Fruit fly (Drosophila melanogaster) whole organism, prepupa: Measurements from ENCODE around the gene CG43131.

ENCODE experiments used
- CG10631 ChIP-seq: fragments of 200-800 bp; sonication (Bioruptor generic); optimal IDR thresholded peaks from 2 replicates; lab custom pipeline; 2016; ENCODE audit warnings: missing biosample characterization, missing genetic modification characterization
- CG10669 ChIP-seq: fragments of 200-800 bp; sonication (Bioruptor generic); optimal IDR thresholded peaks from 3 replicates; lab custom pipeline; 2018; ENCODE audit warnings: missing biosample characterization, mild to moderate bottlenecking, missing genetic modification characterization, moderate library complexity
- CG11294 ChIP-seq: fragments of 200-800 bp; sonication (Bioruptor generic); IDR thresholded peaks from 2 replicates; pipeline ENCODE4 v1.3.6; 2022; ENCODE audit warnings: missing biosample characterization, missing genetic modification characterization
- CG11762 ChIP-seq: fragments of 200-800 bp; sonication (Bioruptor generic); optimal IDR thresholded peaks from 3 replicates; lab custom pipeline; 2016; ENCODE audit warnings: missing biosample characterization, missing genetic modification characterization; ENCODE audit not compliant: insufficient read depth
- CG11902 ChIP-seq: fragments of 200-800 bp; sonication (Bioruptor generic); optimal IDR thresholded peaks from 3 replicates; lab custom pipeline; 2016; ENCODE audit warnings: missing biosample characterization, missing genetic modification characterization
- CG15336 ChIP-seq: fragments of 200-800 bp; sonication (Bioruptor generic); IDR thresholded peaks from 2 replicates; pipeline ENCODE4 v1.3.6; 2022; ENCODE audit warnings: missing biosample characterization, missing genetic modification characterization
- CG1621 ChIP-seq: fragments of 200-800 bp; sonication (Bioruptor generic); optimal IDR thresholded peaks from 3 replicates; lab custom pipeline; 2018; ENCODE audit warnings: missing biosample characterization, mild to moderate bottlenecking, missing genetic modification characterization
- CG16779 ChIP-seq: fragments of 200-800 bp; sonication (Bioruptor generic); optimal IDR thresholded peaks from 3 replicates; lab custom pipeline; 2017; ENCODE audit warnings: missing biosample characterization, mild to moderate bottlenecking, missing genetic modification characterization
- CG3032 ChIP-seq: fragments of 200-800 bp; optimal IDR thresholded peaks from 2 replicates; lab custom pipeline; 2019; ENCODE audit warnings: missing biosample characterization, mild to moderate bottlenecking, missing genetic modification characterization, moderate library complexity
- CG31627 ChIP-seq: fragments of 200-800 bp; sonication (Bioruptor generic); optimal IDR thresholded peaks from 3 replicates; lab custom pipeline; 2016; ENCODE audit warnings: missing biosample characterization, missing genetic modification characterization
- CG32006 ChIP-seq: fragments of 200-800 bp; sonication (Bioruptor generic); optimal IDR thresholded peaks from 3 replicates; lab custom pipeline; 2017; ENCODE audit warnings: missing biosample characterization, mild to moderate bottlenecking, missing genetic modification characterization
- CG34406 ChIP-seq: fragments of 200-800 bp; sonication (Bioruptor generic); optimal IDR thresholded peaks from 3 replicates; lab custom pipeline; 2016; ENCODE audit warnings: missing biosample characterization, missing genetic modification characterization
- CG3919 ChIP-seq: fragments of 200-800 bp; sonication (Bioruptor generic); optimal IDR thresholded peaks from 3 replicates; lab custom pipeline; 2016; ENCODE audit warnings: missing biosample characterization, missing genetic modification characterization
- CG4318 ChIP-seq: fragments of 200-800 bp; sonication (Bioruptor generic); optimal IDR thresholded peaks from 3 replicates; lab custom pipeline; 2017; ENCODE audit warnings: missing biosample characterization, mild to moderate bottlenecking, missing genetic modification characterization
- CG6163 ChIP-seq: fragments of 200-800 bp; sonication (Bioruptor generic); IDR thresholded peaks from 3 replicates; pipeline ENCODE4 v1.3.6; 2022; ENCODE audit warnings: missing biosample characterization, missing genetic modification characterization
- CG6276 ChIP-seq: fragments of 200-800 bp; sonication (Bioruptor generic); optimal IDR thresholded peaks from 2 replicates; lab custom pipeline; 2017; ENCODE audit warnings: missing biosample characterization, mild to moderate bottlenecking, missing genetic modification characterization
- CG6792 ChIP-seq: fragments of 200-800 bp; sonication (Bioruptor generic); optimal IDR thresholded peaks from 3 replicates; lab custom pipeline; 2016; ENCODE audit warnings: missing biosample characterization, missing genetic modification characterization
- CG6808 ChIP-seq: fragments of 200-800 bp; sonication (Bioruptor generic); optimal IDR thresholded peaks from 3 replicates; lab custom pipeline; 2017; ENCODE audit warnings: missing biosample characterization, missing genetic modification characterization, mild to moderate bottlenecking, moderate library complexity, missing genetic modification reagents
- CG6854 ChIP-seq: fragments of 200-800 bp; sonication (Bioruptor generic); optimal IDR thresholded peaks from 2 replicates; lab custom pipeline; 2017; ENCODE audit warnings: missing biosample characterization, mild to moderate bottlenecking, missing genetic modification characterization
- CG7368 ChIP-seq: fragments of 200-800 bp; sonication (Bioruptor generic); optimal IDR thresholded peaks from 3 replicates; lab custom pipeline; 2016; ENCODE audit warnings: missing biosample characterization, missing genetic modification characterization
- CG9139 ChIP-seq: fragments of 200-800 bp; sonication (Bioruptor generic); optimal IDR thresholded peaks from 3 replicates; lab custom pipeline; 2017; ENCODE audit warnings: missing biosample characterization, mild to moderate bottlenecking, missing genetic modification characterization
- Eip75B ChIP-seq: fragments of 200-800 bp; sonication (Bioruptor generic); optimal IDR thresholded peaks from 3 replicates; lab custom pipeline; 2016; ENCODE audit warnings: missing biosample characterization, missing genetic modification characterization
- Eip93F ChIP-seq: fragments of 200-800 bp; sonication (Bioruptor generic); optimal IDR thresholded peaks from 2 replicates; lab custom pipeline; 2016; ENCODE audit warnings: missing biosample characterization, mild to moderate bottlenecking, missing genetic modification characterization
- Ets21C ChIP-seq: fragments of 200-800 bp; sonication (Bioruptor generic); optimal IDR thresholded peaks from 3 replicates; lab custom pipeline; 2016; ENCODE audit warnings: missing biosample characterization, missing genetic modification characterization
- Ets96B ChIP-seq: fragments of 200-800 bp; optimal IDR thresholded peaks from 2 replicates; lab custom pipeline; 2019; ENCODE audit warnings: missing biosample characterization, mild to moderate bottlenecking, missing genetic modification characterization, moderate library complexity
- Hr38 ChIP-seq: sonication (Bioruptor generic); optimal IDR thresholded peaks from 2 replicates; lab custom pipeline; 2016; ENCODE audit warnings: missing biosample characterization, missing genetic modification characterization
- Hr39 ChIP-seq: fragments of 200-800 bp; sonication (Bioruptor generic); optimal IDR thresholded peaks from 2 replicates; lab custom pipeline; 2016; ENCODE audit warnings: missing biosample characterization, missing genetic modification characterization
- Met ChIP-seq: fragments of 200-800 bp; sonication (Bioruptor generic); optimal IDR thresholded peaks from 3 replicates; lab custom pipeline; 2016; ENCODE audit warnings: missing biosample characterization, missing genetic modification characterization
- OdsH ChIP-seq: fragments of 200-800 bp; sonication (Bioruptor generic); optimal IDR thresholded peaks from 3 replicates; lab custom pipeline; 2016; ENCODE audit warnings: missing biosample characterization, missing genetic modification characterization
- Smox ChIP-seq: fragments of 200-800 bp; sonication (Bioruptor generic); optimal IDR thresholded peaks from 3 replicates; lab custom pipeline; 2016; ENCODE audit warnings: missing biosample characterization, missing genetic modification characterization
- Sox14 ChIP-seq: fragments of 200-800 bp; sonication (Bioruptor generic); optimal IDR thresholded peaks from 3 replicates; lab custom pipeline; 2016; ENCODE audit warnings: missing biosample characterization, missing genetic modification characterization
- Sox15 ChIP-seq: fragments of 200-800 bp; sonication (Bioruptor generic); optimal IDR thresholded peaks from 3 replicates; lab custom pipeline; 2016; ENCODE audit warnings: missing biosample characterization, missing genetic modification characterization
- acj6 ChIP-seq: fragments of 200-800 bp; sonication (Bioruptor generic); optimal IDR thresholded peaks from 3 replicates; lab custom pipeline; 2016; ENCODE audit warnings: missing biosample characterization, missing genetic modification characterization
- cyc ChIP-seq: fragments of 200-800 bp; sonication (Bioruptor generic); optimal IDR thresholded peaks from 3 replicates; lab custom pipeline; 2016; ENCODE audit warnings: missing biosample characterization, missing genetic modification characterization
- dac ChIP-seq: fragments of 200-800 bp; sonication (Bioruptor generic); optimal IDR thresholded peaks from 2 replicates; lab custom pipeline; 2017; ENCODE audit warnings: missing biosample characterization, mild to moderate bottlenecking, missing genetic modification characterization
- dsx ChIP-seq: fragments of 200-800 bp; optimal IDR thresholded peaks from 3 replicates; lab custom pipeline; 2019; ENCODE audit warnings: missing biosample characterization, mild to moderate bottlenecking, missing genetic modification characterization, moderate library complexity; ENCODE audit not compliant: poor library complexity, severe bottlenecking
- eg ChIP-seq: fragments of 200-800 bp; sonication (Bioruptor generic); IDR thresholded peaks from 3 replicates; pipeline ENCODE4 v1.3.6; 2022; ENCODE audit warnings: missing biosample characterization, missing genetic modification characterization
- esn ChIP-seq: fragments of 200-800 bp; sonication (Bioruptor generic); optimal IDR thresholded peaks from 2 replicates; lab custom pipeline; 2016; ENCODE audit warnings: missing biosample characterization, mild to moderate bottlenecking, missing genetic modification characterization, moderate library complexity
- fd59A ChIP-seq: fragments of 200-800 bp; sonication (Bioruptor generic); optimal IDR thresholded peaks from 2 replicates; lab custom pipeline; 2017; ENCODE audit warnings: missing biosample characterization, mild to moderate bottlenecking, missing genetic modification characterization, missing genetic modification reagents
- fd85E ChIP-seq: fragments of 200-800 bp; sonication (Bioruptor generic); optimal IDR thresholded peaks from 3 replicates; lab custom pipeline; 2016; ENCODE audit warnings: missing biosample characterization, missing genetic modification characterization
- fkh ChIP-seq: fragments of 200-800 bp; sonication (Bioruptor generic); optimal IDR thresholded peaks from 3 replicates; lab custom pipeline; 2017; ENCODE audit warnings: missing biosample characterization, mild to moderate bottlenecking, missing genetic modification characterization, moderate library complexity
- lz ChIP-seq: fragments of 200-800 bp; sonication (Bioruptor generic); optimal IDR thresholded peaks from 3 replicates; lab custom pipeline; 2016; ENCODE audit warnings: missing biosample characterization, missing genetic modification characterization
- net ChIP-seq: fragments of 200-800 bp; sonication (Bioruptor generic); optimal IDR thresholded peaks from 3 replicates; lab custom pipeline; 2016; ENCODE audit warnings: missing biosample characterization, missing genetic modification characterization
- pdm3 ChIP-seq: fragments of 200-800 bp; sonication (Bioruptor generic); optimal IDR thresholded peaks from 3 replicates; lab custom pipeline; 2016; ENCODE audit warnings: missing biosample characterization, missing genetic modification characterization
- salr ChIP-seq, 2 experiments: fragments of 200-800 bp; sonication (Bioruptor generic); optimal IDR thresholded peaks; 3 replicates each; lab custom pipeline; 2016 to 2018; ENCODE audit warnings: missing biosample characterization in 2 of 2, missing genetic modification characterization in 2 of 2, mild to moderate bottlenecking in 1 of 2
- ss ChIP-seq, 2 experiments: fragments of 200-800 bp; sonication (Bioruptor generic); optimal IDR thresholded peaks; 2 replicates in 1 of 2; 3 replicates in 1 of 2; lab custom pipeline; 2017 to 2018; ENCODE audit warnings: mild to moderate bottlenecking in 2 of 2, missing biosample characterization in 2 of 2, missing genetic modification characterization in 2 of 2, moderate library complexity in 1 of 2
- svp ChIP-seq: fragments of 200-800 bp; sonication (Bioruptor generic); peaks from one replicate; lab custom pipeline; 2016; ENCODE audit warnings: missing biosample characterization, missing genetic modification characterization
- topi ChIP-seq: fragments of 200-800 bp; sonication (Bioruptor generic); optimal IDR thresholded peaks from 3 replicates; lab custom pipeline; 2016; ENCODE audit warnings: missing biosample characterization, missing genetic modification characterization
- vri ChIP-seq: fragments of 200-800 bp; sonication (Bioruptor generic); optimal IDR thresholded peaks from 3 replicates; lab custom pipeline; 2016; ENCODE audit warnings: missing biosample characterization, mild to moderate bottlenecking, missing genetic modification characterization

The CG43131 gene

DNA sequence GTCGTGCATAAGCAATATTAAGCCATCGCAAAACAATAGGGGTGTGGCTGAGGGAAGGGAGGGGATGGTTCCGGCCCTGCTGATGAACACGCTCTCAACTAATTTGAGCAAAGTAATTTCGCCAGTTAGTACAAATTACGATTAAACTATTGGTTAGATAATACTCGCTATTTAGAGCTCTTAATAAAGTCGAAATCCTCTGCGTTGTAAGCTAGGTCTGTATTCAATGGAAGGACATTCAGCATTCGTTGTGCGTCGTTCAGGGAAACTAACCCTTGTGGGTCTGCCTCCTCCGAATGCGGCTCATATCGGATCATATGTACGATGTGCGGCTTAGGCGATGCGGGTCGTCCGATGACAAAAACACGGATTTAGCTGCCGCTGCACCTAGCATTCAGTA is 3.4 kb upstream of the CG43131 start (continued):
- TF ChIP-seq CG6163 (GFP tag; lab: Robert Waterston, UW) (peak; percentile 37; the same call in 2 of the 3 replicates), Met (GFP tag; lab: Kevin White, UChicago) (peak; percentile 11), lz (no peak), eg (0 out of 3 replicates have a peak, but pooled peaks have one; percentile 9), topi (GFP tag; lab: Kevin White, UChicago) (peak; percentile 19), CG6276 (GFP tag; lab: Kevin White, UChicago) (no peak), net (GFP tag; lab: Kevin White, UChicago) (no peak), ss (GFP tag; optimal IDR thresholded peaks at IDR 0.05; lab: Kevin White, UChicago) (peak in 1 of 2 experiments; percentile 0), salr (GFP tag; optimal IDR thresholded peaks at IDR 0.05; lab: Kevin White, UChicago) (no peak), fd59A (peak; percentile 37), Ets21C (GFP tag; lab: Kevin White, UChicago) (no peak), CG10669 (GFP tag; lab: Kevin White, UChicago) (peak; percentile 58), Smox (GFP tag; lab: Kevin White, UChicago) (no peak)

DNA sequence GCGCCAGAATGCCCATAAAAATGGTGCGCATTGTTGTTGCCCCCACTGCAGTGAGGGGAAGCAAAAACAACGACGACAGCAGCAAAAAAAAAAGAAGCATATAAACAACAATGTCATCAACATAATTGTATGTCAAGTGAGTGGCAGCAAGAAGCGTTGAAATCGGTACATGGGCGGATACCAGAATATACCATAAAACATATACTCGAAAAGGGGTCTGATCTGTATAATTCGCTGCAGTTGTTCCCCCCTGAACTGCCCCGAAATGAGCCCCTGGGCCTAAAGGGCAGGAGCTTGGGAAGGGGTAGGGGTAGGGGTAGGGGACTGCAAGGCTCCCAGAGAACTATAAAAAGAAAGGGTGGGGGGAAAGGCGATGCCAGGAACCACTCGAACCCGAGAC is 2.9 kb upstream of the CG43131 start:
- TF ChIP-seq ss (GFP tag; optimal IDR thresholded peaks at IDR 0.05; lab: Kevin White, UChicago) (peak; percentile 74 to 76), acj6 (peak; percentile 16), CG32006 (GFP tag; lab: Kevin White, UChicago) (no peak), CG1621 (tag; lab: Kevin White, UChicago) (peak; percentile 53), CG3919 (GFP tag; lab: Kevin White, UChicago) (peak; percentile 54), fd85E (GFP tag; lab: Kevin White, UChicago) (no peak), esn (no peak), CG11294 (GFP tag; lab: Robert Waterston, UW) (no peak), svp (GFP tag; lab: Kevin White, UChicago) (no peak), CG10631 (GFP tag; lab: Kevin White, UChicago) (peak; percentile 12), CG16779 (tag; lab: Kevin White, UChicago) (no peak), fkh (no peak), Sox15 (GFP tag; lab: Kevin White, UChicago) (no peak), cyc (no peak), CG9139 (GFP tag; lab: Kevin White, UChicago) (peak; percentile 51), CG6163 (GFP tag; lab: Robert Waterston, UW) (peak; percentile 54; the same call in 2 of the 3 replicates), OdsH (no peak), CG6854 (GFP tag; lab: Kevin White, UChicago) (peak; percentile 37), CG11762 (GFP tag; lab: Kevin White, UChicago) (peak; percentile 12), CG11902 (GFP tag; lab: Kevin White, UChicago) (no peak), CG7368 (GFP tag; lab: Kevin White, UChicago) (peak; percentile 12), pdm3 (GFP tag; lab: Kevin White, UChicago) (no peak), salr (GFP tag; optimal IDR thresholded peaks at IDR 0.05; lab: Kevin White, UChicago) (peak in 1 of 2 experiments; percentile 51), Ets96B (tag; lab: Kevin White, UChicago) (peak; percentile 9), CG3032 (tag; lab: Kevin White, UChicago) (peak; percentile 37), CG6792 (peak; percentile 36), CG6276 (GFP tag; lab: Kevin White, UChicago) (no peak), CG34406 (peak; percentile 8), dac (GFP tag; lab: Kevin White, UChicago) (no peak), Sox14 (GFP tag; lab: Kevin White, UChicago) (no peak), Met (GFP tag; lab: Kevin White, UChicago) (no peak), Eip93F (GFP tag; lab: Kevin White, UChicago) (no peak), fd59A (no peak), CG6808 (peak; percentile 85), CG31627 (GFP tag; lab: Kevin White, UChicago) (no peak), Hr38 (GFP tag; lab: Kevin White, UChicago) (no peak), Hr39 (no peak), dsx (peak; percentile 94), Eip75B (GFP tag; lab: Kevin White, UChicago) (peak; percentile 19), vri (GFP tag; lab: Kevin White, UChicago) (peak; percentile 35), CG4318 (GFP tag; lab: Kevin White, UChicago) (no peak), CG15336 (GFP tag; lab: Robert Waterston, UW) (no peak), lz (no peak)
